Fruit fly (Drosophila melanogaster): ENCODE results near the gene CG7829.

The CG7829 gene

DNA sequence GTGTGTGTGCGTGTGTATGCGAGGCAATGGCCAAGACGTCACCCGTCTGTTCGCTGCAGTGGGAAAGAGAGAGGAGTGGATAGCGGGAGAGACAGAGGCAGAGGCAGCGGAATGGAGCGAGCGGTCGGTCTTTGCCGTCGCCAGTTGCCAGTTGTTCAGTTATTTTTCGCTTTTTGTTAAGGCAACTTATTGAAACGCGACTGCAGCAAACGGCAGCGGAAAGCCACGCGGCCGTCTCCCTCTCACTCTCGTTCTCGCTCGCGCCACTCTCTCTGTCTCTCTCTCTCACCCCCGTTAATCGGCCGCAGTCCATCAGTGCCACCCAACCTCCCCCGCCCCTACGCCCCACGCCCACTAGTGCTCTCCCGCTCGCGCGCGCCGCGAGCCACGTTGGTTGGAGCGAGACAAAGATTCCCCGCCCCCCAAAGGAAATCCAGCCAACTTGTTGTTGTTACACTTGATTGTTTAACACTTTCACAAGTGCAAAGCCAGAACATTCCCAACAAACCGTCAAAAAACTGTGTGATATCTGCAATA is 44.7 kb downstream of the CG7829 start (continued):
- TF ChIP-seq CG9797 (GFP tag; optimal IDR thresholded peaks at IDR 0.05) = no peak
- no peak for TF ChIP-seq salm (tag; optimal IDR thresholded peaks at IDR 0.05)
- peak; percentile 84; the same call in 2 of the 3 replicates for TF ChIP-seq CG2199 (GFP tag; IDR thresholded peaks at IDR 0.05)
- TF ChIP-seq Lim3 (GFP tag; IDR thresholded peaks at IDR 0.05) = no peak
- no peak for TF ChIP-seq lmd (GFP tag; IDR thresholded peaks at IDR 0.05)
- no peak for TF ChIP-seq CG4854 (GFP tag; optimal IDR thresholded peaks at IDR 0.05)
- peak; percentile 35 for TF ChIP-seq CG3281 (GFP tag; optimal IDR thresholded peaks at IDR 0.05)
- TF ChIP-seq Stat92E (GFP tag; optimal IDR thresholded peaks at IDR 0.05) = peak in 1 of 3 experiments; percentile 19
- peak; percentile 44 for TF ChIP-seq Nf-YB (GFP tag; optimal IDR thresholded peaks at IDR 0.05)
- peak; percentile 24 for TF ChIP-seq fd64A (GFP tag; optimal IDR thresholded peaks at IDR 0.05)
- no peak for TF ChIP-seq CG18476 (GFP tag; optimal IDR thresholded peaks at IDR 0.05)
- no peak for TF ChIP-seq CG4820 (GFP tag; optimal IDR thresholded peaks at IDR 0.05)
- no peak for TF ChIP-seq CG8290 (GFP tag; optimal IDR thresholded peaks at IDR 0.05)
- peak in 1 of 2 experiments; percentile 80 for TF ChIP-seq CG8290 (tag; optimal IDR thresholded peaks at IDR 0.05)
- TF ChIP-seq vnd (GFP tag; IDR thresholded peaks at IDR 0.05; ENCODE audit: partially characterized antibody) = no peak
- TF ChIP-seq scrt (GFP tag; optimal IDR thresholded peaks at IDR 0.05) = peak; percentile 80
- peak; percentile 58 for TF ChIP-seq sug (tag; optimal IDR thresholded peaks at IDR 0.05)
- TF ChIP-seq eve (GFP tag; optimal IDR thresholded peaks at IDR 0.05) = no peak
- no peak for TF ChIP-seq gfzf (GFP tag; optimal IDR thresholded peaks at IDR 0.05)
- TF ChIP-seq CG31441 (GFP tag; IDR thresholded peaks at IDR 0.05) = no peak
- no peak for TF ChIP-seq gsb-n (tag; optimal IDR thresholded peaks at IDR 0.05)
- TF ChIP-seq CG32772 (GFP tag; IDR thresholded peaks at IDR 0.05) = no peak
- TF ChIP-seq sens-2 (GFP tag; IDR thresholded peaks at IDR 0.05) = peak; percentile 62
- TF ChIP-seq CG8089 (GFP tag; optimal IDR thresholded peaks at IDR 0.05) = no peak
- TF ChIP-seq jing (GFP tag; optimal IDR thresholded peaks at IDR 0.05) = no peak
- peak; percentile 78 for TF ChIP-seq Nf-YC (tag; optimal IDR thresholded peaks at IDR 0.05)
- no peak for TF ChIP-seq Eip74EF (GFP tag; optimal IDR thresholded peaks at IDR 0.05)
- TF ChIP-seq Optix (GFP tag; IDR thresholded peaks at IDR 0.05) = no peak
- TF ChIP-seq exex (tag; optimal IDR thresholded peaks at IDR 0.05) = peak; percentile 59
- no peak for TF ChIP-seq Bdp1 (GFP tag; optimal IDR thresholded peaks at IDR 0.05)
- TF ChIP-seq CG32767 (GFP tag; IDR thresholded peaks at IDR 0.05) = no peak; the same call in 1 of the 2 replicates
- TF ChIP-seq so (GFP tag; IDR thresholded peaks at IDR 0.05) = peak; percentile 65; the same call in 2 of the 3 replicates
- peak; percentile 35 for TF ChIP-seq nau (GFP tag; optimal IDR thresholded peaks at IDR 0.05)
- TF ChIP-seq CG10431 (GFP tag; optimal IDR thresholded peaks at IDR 0.05) = peak; percentile 24
- peak; percentile 82 for TF ChIP-seq kni (GFP tag; optimal IDR thresholded peaks at IDR 0.05)
- TF ChIP-seq CG8924 (tag; optimal IDR thresholded peaks at IDR 0.05) = peak; percentile 15
- TF ChIP-seq Fer3 (tag; optimal IDR thresholded peaks at IDR 0.05) = no peak
- no peak for TF ChIP-seq crc (GFP tag; optimal IDR thresholded peaks at IDR 0.05)
- TF ChIP-seq wek (GFP tag; optimal IDR thresholded peaks at IDR 0.05) = no peak
- TF ChIP-seq vvl (GFP tag; IDR thresholded peaks at IDR 0.05) = no peak; the same call in 1 of the 2 replicates
- no peak for TF ChIP-seq MTF-1 (GFP tag; optimal IDR thresholded peaks at IDR 0.05; ENCODE audit: borderline replicate concordance)
- TF ChIP-seq Atf6 (GFP tag; IDR thresholded peaks at IDR 0.05) = peak; percentile 69
- no peak for TF ChIP-seq CG4424 (GFP tag; optimal IDR thresholded peaks at IDR 0.05)
- no peak for TF ChIP-seq CG3726 (GFP tag; IDR thresholded peaks at IDR 0.05)
- TF ChIP-seq tup (GFP tag; optimal IDR thresholded peaks at IDR 0.05) = no peak
- peak; percentile 41; the same call in 1 of the 2 replicates for TF ChIP-seq ham (GFP tag; IDR thresholded peaks at IDR 0.05)
- TF ChIP-seq cato (GFP tag; optimal IDR thresholded peaks at IDR 0.05; ENCODE audit: borderline replicate concordance) = no peak
- TF ChIP-seq CG17802 (tag; optimal IDR thresholded peaks at IDR 0.05) = no peak
- peak; percentile 5 for TF ChIP-seq Side (GFP tag; optimal IDR thresholded peaks at IDR 0.05)
- no peak for TF ChIP-seq ase (GFP tag; IDR thresholded peaks at IDR 0.05)

All from whole organism, embryonic.